Worm (Caenorhabditis elegans): ENCODE measurements around the gene C34C12.12.

DNA sequence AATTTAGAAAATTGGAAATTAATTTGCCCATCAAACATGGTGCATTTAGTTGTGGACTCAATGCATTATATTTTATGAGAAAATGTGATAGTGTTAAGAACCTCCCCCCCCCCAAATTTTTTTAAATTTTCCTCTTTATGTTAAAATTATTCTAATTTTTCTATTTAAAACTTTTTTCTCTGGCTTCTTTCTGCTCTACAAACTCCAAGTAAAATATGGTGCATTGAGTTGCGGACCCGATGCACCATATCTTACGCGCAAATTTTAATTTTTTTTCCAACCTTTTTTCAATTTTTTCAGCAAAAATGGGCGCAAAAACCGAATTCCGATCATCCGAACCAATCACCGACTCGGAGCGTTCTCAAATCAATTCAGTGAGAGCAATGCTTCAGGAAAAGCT, 29.3 kb downstream of the C34C12.12 start, which contains the start of gene C34C12.6:
- TF ChIP-seq unc-62 (GFP tag; optimal IDR thresholded peaks at IDR 0.05): no peak
- TF ChIP-seq rpc-1 (optimal IDR thresholded peaks at IDR 0.05): no peak
- no peak for TF ChIP-seq rpc-1 (tag; optimal IDR thresholded peaks at IDR 0.05)
- no peak for TF ChIP-seq zfh-2 (GFP tag; conservative IDR thresholded peaks at IDR 0.05)
- no peak for TF ChIP-seq lin-26 (GFP tag; IDR thresholded peaks at IDR 0.05)
- no peak for TF ChIP-seq snpc-4 (GFP tag; optimal IDR thresholded peaks at IDR 0.05)
- TF ChIP-seq snpc-4 (tag; optimal IDR thresholded peaks at IDR 0.05): no peak
- TF ChIP-seq somi-1 (GFP tag; optimal IDR thresholded peaks at IDR 0.05): no peak
- no peak for TF ChIP-seq cebp-1 (GFP tag; IDR thresholded peaks at IDR 0.05)
- TF ChIP-seq cebp-1 (tag; optimal IDR thresholded peaks at IDR 0.05): no peak
- no peak for TF ChIP-seq ztf-3 (GFP tag; optimal IDR thresholded peaks at IDR 0.05)
